Fruit fly (Drosophila melanogaster) whole organism: Measurements from ENCODE around the gene Rcd4.

Experiments used
- CG8478 ChIP-seq: fragments of >200 bp; optimal IDR thresholded peaks from 2 replicates; lab custom pipeline; 2018; ENCODE audit warnings: inconsistent platforms
- Dll ChIP-seq: fragments of >200 bp; optimal IDR thresholded peaks from 2 replicates; lab custom pipeline; 2017
- EcR ChIP-seq, 2 experiments: fragments of >200 bp; optimal IDR thresholded peaks; 2 replicates each; lab custom pipeline; 2017; ENCODE audit warnings: missing biosample characterization in 2 of 2, missing genetic modification characterization in 2 of 2, missing genetic modification reagents in 2 of 2
- pan ChIP-seq: fragments of >200 bp; optimal IDR thresholded peaks from 2 replicates; lab custom pipeline; 2017
- psq ChIP-seq: fragments of >200 bp; optimal IDR thresholded peaks from 2 replicates; lab custom pipeline; 2017
- usp ChIP-seq: fragments of >200 bp; optimal IDR thresholded peaks from 2 replicates; lab custom pipeline; 2017; ENCODE audit warnings: missing biosample characterization, missing genetic modification characterization, mixed read lengths

dm6 chr2L:8424662-8425208 lies 42.1 kb downstream of the Rcd4 start:
- TF ChIP-seq CG8478 (lab: Kevin White, UChicago) = no peak
- TF ChIP-seq usp (GFP tag; lab: Kevin White, UChicago) = no peak
- TF ChIP-seq pan (lab: Kevin White, UChicago) = no peak
- no peak for TF ChIP-seq psq (lab: Kevin White, UChicago)
- no peak for TF ChIP-seq Dll (lab: Kevin White, UChicago)
- TF ChIP-seq EcR (GFP tag; optimal IDR thresholded peaks at IDR 0.05; lab: Kevin White, UChicago) = no peak
